Worm (Caenorhabditis elegans) whole organism, L3 larva: ENCODE measurements around the gene cwp-4.

Experiments
- ceh-9 ChIP-seq: sonication (generic microtip); optimal IDR thresholded peaks from 2 replicates; lab custom pipeline; 2018; ENCODE audit warnings: missing biosample characterization, missing genetic modification characterization
- elt-1 ChIP-seq: fragments of 150-350 bp; optimal IDR thresholded peaks from 2 replicates; lab custom pipeline; 2014; ENCODE audit warnings: missing biosample characterization, missing genetic modification characterization

DNA sequence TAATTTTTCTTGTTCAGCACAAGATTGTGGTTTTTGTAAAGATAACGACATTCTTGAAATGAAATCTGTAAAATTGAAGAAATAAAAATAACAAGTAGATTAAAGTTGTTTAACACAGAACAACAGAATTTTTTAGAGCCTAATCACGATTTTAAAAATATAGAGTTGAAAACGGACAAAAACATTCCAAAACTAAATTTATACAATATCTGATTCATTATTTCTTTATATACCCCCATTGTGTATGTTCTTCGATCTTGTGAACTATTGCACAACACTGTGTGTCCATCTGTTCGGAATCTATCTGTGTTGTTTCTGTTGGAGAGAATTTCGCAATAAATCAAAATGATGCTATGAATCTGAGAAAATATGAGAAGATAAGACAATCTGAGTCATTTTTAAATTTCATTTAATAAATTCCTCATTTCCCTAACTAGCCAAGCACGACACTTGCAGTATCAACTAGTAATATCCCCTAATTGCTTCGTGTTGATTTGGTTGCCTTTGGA is 31.6 kb downstream of the cwp-4 start, which contains the start of gene Y58A7A.4:
- TF ChIP-seq ceh-9 (tag; lab: Kevin White, UChicago) (no peak), elt-1 (no peak)
